Worm (Caenorhabditis elegans) whole organism, L4 larva: ENCODE data around the gene F59B10.4.

ENCODE experiments used
- F37D6.2 ChIP-seq: sonication (generic microtip); optimal IDR thresholded peaks from 2 replicates; lab custom pipeline; 2016; ENCODE audit warnings: mild to moderate bottlenecking, missing genetic modification characterization, missing compliant biosample characterization
- F49E8.2 ChIP-seq: sonication (generic microtip); optimal IDR thresholded peaks from 2 replicates; lab custom pipeline; 2016; ENCODE audit warnings: missing compliant biosample characterization, mild to moderate bottlenecking, missing genetic modification characterization, borderline replicate concordance
- R02D3.7 ChIP-seq: fragments of 150-350 bp; sonication (generic microtip); optimal IDR thresholded peaks from 3 replicates; lab custom pipeline; 2014; ENCODE audit warnings: missing biosample characterization, missing genetic modification characterization
- ZK337.2 ChIP-seq: fragments of 200-800 bp; sonication (Bioruptor generic); IDR thresholded peaks from 2 replicates; pipeline ENCODE4 v1.3.6; 2022; ENCODE audit warnings: missing genetic modification reagents, missing genetic modification characterization, missing compliant biosample characterization
- ZK546.5 ChIP-seq, 2 experiments: sonication (generic microtip); optimal IDR thresholded peaks; 2 replicates each; lab custom pipeline; 2017; ENCODE audit warnings: missing biosample characterization in 2 of 2, missing genetic modification characterization in 2 of 2
- aha-1 ChIP-seq: fragments of 150-350 bp; peaks from one replicate; lab custom pipeline; 2014; ENCODE audit warnings: missing biosample characterization, missing genetic modification characterization
- aly-2 ChIP-seq: sonication (generic microtip); optimal IDR thresholded peaks from 2 replicates; lab custom pipeline; 2018; ENCODE audit warnings: missing biosample characterization, missing genetic modification characterization
- ama-1 ChIP-seq: fragments of 150-350 bp; optimal IDR thresholded peaks from 2 replicates; lab custom pipeline; 2014; ENCODE audit warnings: inconsistent platforms, mixed read lengths
- ceh-20 ChIP-seq: fragments of 200-800 bp; sonication (Bioruptor generic); IDR thresholded peaks from 2 replicates; pipeline ENCODE4 v1.3.6; 2022; ENCODE audit warnings: missing genetic modification reagents, missing genetic modification characterization, missing compliant biosample characterization
- ces-1 ChIP-seq: fragments of 150-350 bp; sonication (generic microtip); optimal IDR thresholded peaks from 4 replicates; lab custom pipeline; 2014; ENCODE audit warnings: missing biosample characterization, missing genetic modification reagents, missing genetic modification characterization
- cey-2 ChIP-seq: sonication (generic microtip); optimal IDR thresholded peaks from 3 replicates; lab custom pipeline; 2017; ENCODE audit warnings: missing genetic modification characterization, mild to moderate bottlenecking, missing compliant biosample characterization, antibody characterized with exemption, borderline replicate concordance; ENCODE audit not compliant: insufficient read depth
- daf-16 ChIP-seq, 3 experiments: sonication (generic microtip); optimal IDR thresholded peaks; 2 replicates each; lab custom pipeline; 2016 to 2017; ENCODE audit warnings: missing genetic modification characterization in 3 of 3, missing genetic modification reagents in 3 of 3, mild to moderate bottlenecking in 2 of 3, missing compliant biosample characterization in 2 of 3, missing biosample characterization in 1 of 3, moderate library complexity in 1 of 3
- dmd-6 ChIP-seq: fragments of 200-800 bp; sonication (Bioruptor generic); IDR thresholded peaks from 2 replicates; pipeline ENCODE4 v1.3.6; 2022; ENCODE audit warnings: missing genetic modification reagents, missing genetic modification characterization, missing compliant biosample characterization
- dmd-8 ChIP-seq: fragments of 200-800 bp; sonication (Bioruptor generic); IDR thresholded peaks from 2 replicates; pipeline ENCODE4 v1.3.6; 2022; ENCODE audit warnings: missing genetic modification characterization, missing compliant biosample characterization
- dmd-9 ChIP-seq: fragments of 200-800 bp; sonication (Bioruptor generic); IDR thresholded peaks from 2 replicates; pipeline ENCODE4 v1.3.6; 2022; ENCODE audit warnings: missing genetic modification reagents, missing genetic modification characterization, missing compliant biosample characterization
- dve-1 ChIP-seq: sonication (generic microtip); optimal IDR thresholded peaks from 2 replicates; lab custom pipeline; 2017; ENCODE audit warnings: antibody characterized with exemption, mild to moderate bottlenecking, missing genetic modification characterization, missing compliant biosample characterization; ENCODE audit not compliant: insufficient read depth
- fkh-10 ChIP-seq: fragments of 150-350 bp; optimal IDR thresholded peaks from 2 replicates; lab custom pipeline; 2014; ENCODE audit warnings: missing biosample characterization, missing genetic modification reagents, missing genetic modification characterization
- fos-1 ChIP-seq: fragments of 150-350 bp; optimal IDR thresholded peaks from 2 replicates; lab custom pipeline; 2014; ENCODE audit warnings: missing biosample characterization, missing genetic modification characterization
- hlh-11 ChIP-seq: fragments of 200-800 bp; sonication (Bioruptor generic); optimal IDR thresholded peaks from 2 replicates; lab custom pipeline; 2018; ENCODE audit warnings: mild to moderate bottlenecking, missing genetic modification characterization, missing compliant biosample characterization
- hlh-30 ChIP-seq: sonication (generic microtip); optimal IDR thresholded peaks from 2 replicates; lab custom pipeline; 2017; ENCODE audit warnings: antibody characterized with exemption, mild to moderate bottlenecking, missing genetic modification characterization, missing compliant biosample characterization; ENCODE audit not compliant: insufficient read depth
- lin-15B ChIP-seq: fragments of 150-350 bp; sonication (generic microtip); optimal IDR thresholded peaks from 3 replicates; lab custom pipeline; 2014; ENCODE audit warnings: missing biosample characterization, missing genetic modification characterization
- lin-38 ChIP-seq: fragments of 200-800 bp; sonication (Bioruptor generic); IDR thresholded peaks from 2 replicates; pipeline ENCODE4 v1.3.6; 2022; ENCODE audit warnings: missing genetic modification reagents, missing genetic modification characterization, missing compliant biosample characterization
- lir-3 ChIP-seq: sonication (generic microtip); optimal IDR thresholded peaks from 2 replicates; lab custom pipeline; 2016; ENCODE audit warnings: mild to moderate bottlenecking, missing genetic modification characterization, missing compliant biosample characterization
- madf-5 ChIP-seq, 2 experiments: fragments of 200-800 bp; sonication (Bioruptor generic); IDR thresholded peaks; 2 replicates each; pipeline ENCODE4 v1.3.6; 2022; ENCODE audit warnings: missing compliant biosample characterization in 2 of 2, missing genetic modification characterization in 2 of 2
- madf-9 ChIP-seq: fragments of 200-800 bp; sonication (Bioruptor generic); conservative IDR thresholded peaks from 2 replicates; pipeline ENCODE4 v1.3.6; 2022; ENCODE audit warnings: missing genetic modification reagents, missing genetic modification characterization, missing compliant biosample characterization
- mes-2 ChIP-seq: sonication (generic microtip); optimal IDR thresholded peaks from 2 replicates; lab custom pipeline; 2016; ENCODE audit warnings: missing genotype, mild to moderate bottlenecking, missing genetic modification characterization, missing compliant biosample characterization; ENCODE audit not compliant: poor library complexity, severe bottlenecking
- mxl-2 ChIP-seq: fragments of 200-800 bp; sonication (Bioruptor generic); conservative IDR thresholded peaks from 2 replicates; pipeline ENCODE4 v1.3.6; 2022; ENCODE audit warnings: missing genetic modification reagents, missing genetic modification characterization, missing compliant biosample characterization
- mxl-3 ChIP-seq: fragments of 200-800 bp; sonication (Bioruptor generic); optimal IDR thresholded peaks from 2 replicates; lab custom pipeline; 2018; ENCODE audit warnings: mild to moderate bottlenecking, missing genetic modification characterization, missing compliant biosample characterization
- nhr-102 ChIP-seq: sonication (generic microtip); optimal IDR thresholded peaks from 2 replicates; lab custom pipeline; 2016; ENCODE audit warnings: mild to moderate bottlenecking, missing genetic modification characterization, moderate library complexity, missing compliant biosample characterization
- nhr-11 ChIP-seq: fragments of 150-350 bp; optimal IDR thresholded peaks from 2 replicates; lab custom pipeline; 2014; ENCODE audit warnings: missing biosample characterization, missing genetic modification characterization
- nhr-111 ChIP-seq: fragments of 200-800 bp; sonication (Bioruptor generic); optimal IDR thresholded peaks from 2 replicates; lab custom pipeline; 2018; ENCODE audit warnings: mild to moderate bottlenecking, missing genetic modification characterization, missing compliant biosample characterization
- nhr-237 ChIP-seq: sonication (generic microtip); optimal IDR thresholded peaks from 2 replicates; lab custom pipeline; 2017; ENCODE audit warnings: missing biosample characterization, missing genetic modification characterization
- nhr-25 ChIP-seq: sonication (generic microtip); optimal IDR thresholded peaks from 2 replicates; lab custom pipeline; 2017; ENCODE audit warnings: missing genetic modification characterization, mild to moderate bottlenecking, missing compliant biosample characterization, antibody characterized with exemption, moderate library complexity, borderline replicate concordance; ENCODE audit not compliant: insufficient read depth
- nhr-41 ChIP-seq: fragments of 200-800 bp; sonication (Bioruptor generic); IDR thresholded peaks from 2 replicates; pipeline ENCODE4 v1.3.6; 2022; ENCODE audit warnings: missing genetic modification reagents, missing genetic modification characterization, missing compliant biosample characterization
- nhr-48 ChIP-seq: sonication (generic microtip); optimal IDR thresholded peaks from 2 replicates; lab custom pipeline; 2016; ENCODE audit warnings: mild to moderate bottlenecking, missing genetic modification characterization, missing compliant biosample characterization
- nhr-6 ChIP-seq: fragments of 150-350 bp; optimal IDR thresholded peaks from 2 replicates; lab custom pipeline; 2014; ENCODE audit warnings: missing biosample characterization, missing genetic modification characterization
- rbr-2 ChIP-seq: sonication (generic microtip); optimal IDR thresholded peaks from 2 replicates; lab custom pipeline; 2016; ENCODE audit warnings: missing genotype, missing genetic modification characterization, missing compliant biosample characterization
- saeg-2 ChIP-seq: fragments of 200-800 bp; sonication (Bioruptor generic); IDR thresholded peaks from 2 replicates; pipeline ENCODE4 v1.3.6; 2022; ENCODE audit warnings: missing genetic modification reagents, missing genetic modification characterization, missing compliant biosample characterization
- spr-1 ChIP-seq: sonication (generic microtip); optimal IDR thresholded peaks from 2 replicates; lab custom pipeline; 2016; ENCODE audit warnings: mild to moderate bottlenecking, missing genetic modification characterization, missing compliant biosample characterization
- spr-3 ChIP-seq: fragments of 200-800 bp; sonication (Bioruptor generic); optimal IDR thresholded peaks from 2 replicates; lab custom pipeline; 2018; ENCODE audit warnings: mild to moderate bottlenecking, missing genetic modification characterization, missing compliant biosample characterization
- unc-39 ChIP-seq: sonication (generic microtip); optimal IDR thresholded peaks from 2 replicates; lab custom pipeline; 2017; ENCODE audit warnings: missing biosample characterization, missing genetic modification characterization
- unc-62 ChIP-seq, 3 experiments: fragments of 150-350 bp in 1 of 3; sonication (generic microtip); optimal IDR thresholded peaks in 2 of 3; peaks in 1 of 3; 1 replicate in 1 of 3; 2 replicates in 2 of 3; lab custom pipeline; 2014 to 2017; ENCODE audit warnings: missing biosample characterization in 3 of 3, missing genetic modification characterization in 3 of 3, missing genetic modification reagents in 3 of 3, missing genotype in 1 of 3
- zfp-3 ChIP-seq: fragments of 200-800 bp; sonication (Bioruptor generic); conservative IDR thresholded peaks from 2 replicates; pipeline ENCODE4 v1.3.6; 2022; ENCODE audit warnings: missing genetic modification reagents, missing genetic modification characterization, missing compliant biosample characterization
- ztf-11 ChIP-seq: fragments of 150-350 bp; optimal IDR thresholded peaks from 2 replicates; lab custom pipeline; 2014; ENCODE audit warnings: missing biosample characterization, missing genetic modification characterization

F59B10.4 gene

ce11 chrII:10541923-10542486 is 23.1 kb upstream of the F59B10.4 start, which contains the start of gene pro-1 (continued):
- TF ChIP-seq fos-1 (peak; percentile 60), aha-1 (no peak), madf-9 (GFP tag; lab: Robert Waterston, UW) (no peak), unc-62 (GFP tag; optimal IDR thresholded peaks at IDR 0.05 in 1 of 2; lab: Kevin White, UChicago) (peak in 1 of 2 experiments; percentile 90), unc-62 (tag; optimal IDR thresholded peaks at IDR 0.05; lab: Kevin White, UChicago) (no peak), cey-2 (tag; lab: Kevin White, UChicago) (no peak), mes-2 (tag; lab: Kevin White, UChicago) (peak; percentile 79), spr-1 (tag; lab: Kevin White, UChicago) (no peak), dmd-8 (0 out of 2 replicates have a peak, but pooled peaks have one; percentile 39), mxl-2 (GFP tag; lab: Robert Waterston, UW) (no peak), ceh-20 (GFP tag; lab: Robert Waterston, UW) (peak; percentile 92), nhr-111 (GFP tag; lab: Kevin White, UChicago) (peak; percentile 79), ces-1 (GFP tag; lab: Kevin White, UChicago) (no peak), hlh-30 (tag; lab: Kevin White, UChicago) (peak; percentile 83), lir-3 (tag; lab: Kevin White, UChicago) (no peak), dmd-9 (GFP tag; lab: Robert Waterston, UW) (peak; percentile 75; the same call in 1 of the 2 replicates), F37D6.2 (tag; lab: Kevin White, UChicago) (peak; percentile 66), unc-39 (tag; lab: Kevin White, UChicago) (no peak), nhr-102 (tag; lab: Kevin White, UChicago) (peak; percentile 85), ztf-11 (tag; lab: Kevin White, UChicago) (no peak), zfp-3 (GFP tag; lab: Robert Waterston, UW) (peak; percentile 94), ama-1 (peak; percentile 92), ZK546.5 (tag; optimal IDR thresholded peaks at IDR 0.05; lab: Kevin White, UChicago) (no peak), madf-5 (GFP tag; IDR thresholded peaks at IDR 0.05; lab: Robert Waterston, UW) (peak; percentile 45 to 73), lin-15B (tag; lab: Kevin White, UChicago) (no peak), ZK337.2 (peak; percentile 68; the same call in 1 of the 2 replicates), nhr-25 (tag; lab: Kevin White, UChicago) (peak; percentile 62), nhr-41 (GFP tag; lab: Robert Waterston, UW) (peak; percentile 66; the same call in 1 of the 2 replicates), daf-16 (GFP tag; optimal IDR thresholded peaks at IDR 0.05; lab: Kevin White, UChicago) (peak in 1 of 2 experiments; percentile 37), daf-16 (tag; optimal IDR thresholded peaks at IDR 0.05; lab: Kevin White, UChicago) (peak; percentile 87)

ce11 chrII:10539232-10539631 is 20.3 kb upstream of the F59B10.4 start, which contains the start of gene R166.3:
Gene R166.3 (minus strand): TSS chrII:10539332.
- TF ChIP-seq aly-2 (tag; lab: Kevin White, UChicago): no peak
- peak; percentile 31; the same call in 1 of the 2 replicates for TF ChIP-seq lin-38 (GFP tag; lab: Robert Waterston, UW)
- no peak for TF ChIP-seq fkh-10 (GFP tag; lab: Kevin White, UChicago)
- no peak for TF ChIP-seq spr-3 (GFP tag; lab: Kevin White, UChicago)
- TF ChIP-seq F37D6.2 (tag; lab: Kevin White, UChicago): no peak
- TF ChIP-seq nhr-11 (tag; lab: Kevin White, UChicago): no peak

ce11 chrII:10537988-10538387 is 19.1 kb upstream of the F59B10.4 start:
- peak; percentile 14 for TF ChIP-seq nhr-102 (tag; lab: Kevin White, UChicago)
- peak; percentile 72 for TF ChIP-seq madf-9 (GFP tag; lab: Robert Waterston, UW)
- TF ChIP-seq daf-16 (GFP tag; optimal IDR thresholded peaks at IDR 0.05; lab: Kevin White, UChicago): no peak
- TF ChIP-seq daf-16 (tag; optimal IDR thresholded peaks at IDR 0.05; lab: Kevin White, UChicago): no peak
- TF ChIP-seq rbr-2 (tag; lab: Kevin White, UChicago): peak; percentile 30
- no peak for TF ChIP-seq R02D3.7 (tag; lab: Kevin White, UChicago)
- no peak for TF ChIP-seq F49E8.2 (tag; lab: Kevin White, UChicago)
- TF ChIP-seq nhr-237 (tag; lab: Kevin White, UChicago): no peak
- peak; percentile 48 for TF ChIP-seq dmd-6 (GFP tag; lab: Robert Waterston, UW)
- TF ChIP-seq dve-1 (tag; lab: Kevin White, UChicago): peak; percentile 60
- TF ChIP-seq saeg-2 (GFP tag; lab: Robert Waterston, UW): no peak
- TF ChIP-seq hlh-11 (tag; lab: Kevin White, UChicago): peak; percentile 43
- peak; percentile 45 for TF ChIP-seq nhr-11 (tag; lab: Kevin White, UChicago)
- TF ChIP-seq mxl-3 (GFP tag; lab: Kevin White, UChicago): no peak
- TF ChIP-seq mes-2 (tag; lab: Kevin White, UChicago): peak; percentile 97
- TF ChIP-seq nhr-6 (tag; lab: Kevin White, UChicago): peak; percentile 30
- TF ChIP-seq nhr-48 (tag; lab: Kevin White, UChicago): no peak
